Fruit fly (Drosophila melanogaster) whole organism, adult: Measurements from ENCODE around the gene wrm1.

Source experiments
- CG12768 ChIP-seq: fragments of 200-800 bp; sonication (Bioruptor generic); optimal IDR thresholded peaks from 2 replicates; lab custom pipeline; 2017; ENCODE audit warnings: missing biosample characterization, missing genetic modification characterization, mild to moderate bottlenecking, moderate library complexity, missing genetic modification reagents
- CG14711 ChIP-seq: fragments of 200-800 bp; sonication (Bioruptor generic); optimal IDR thresholded peaks from 2 replicates; lab custom pipeline; 2018; ENCODE audit warnings: missing biosample characterization, mild to moderate bottlenecking, missing genetic modification characterization, moderate library complexity
- CG1620 ChIP-seq: fragments of 200-800 bp; sonication (Bioruptor generic); optimal IDR thresholded peaks from 2 replicates; lab custom pipeline; 2016; ENCODE audit warnings: missing biosample characterization, missing genetic modification characterization
- CG33017 ChIP-seq: fragments of 200-800 bp; sonication (Bioruptor generic); optimal IDR thresholded peaks from 2 replicates; lab custom pipeline; 2018; ENCODE audit warnings: missing biosample characterization, mild to moderate bottlenecking, missing genetic modification characterization, moderate library complexity
- CG5204 ChIP-seq: fragments of 200-800 bp; sonication (Bioruptor generic); optimal IDR thresholded peaks from 2 replicates; lab custom pipeline; 2016; ENCODE audit warnings: missing biosample characterization, missing genetic modification characterization
- CG7045 ChIP-seq: fragments of 200-800 bp; sonication (Bioruptor generic); optimal IDR thresholded peaks from 2 replicates; lab custom pipeline; 2017; ENCODE audit warnings: missing biosample characterization, mild to moderate bottlenecking, missing genetic modification characterization
- CG7101 ChIP-seq: fragments of 200-800 bp; sonication (Bioruptor generic); optimal IDR thresholded peaks from 2 replicates; lab custom pipeline; 2018; ENCODE audit warnings: missing biosample characterization, mild to moderate bottlenecking, missing genetic modification characterization, moderate library complexity
- Clk ChIP-seq: fragments of 200-800 bp; sonication (Bioruptor generic); optimal IDR thresholded peaks from 2 replicates; lab custom pipeline; 2017; ENCODE audit warnings: missing biosample characterization, missing genetic modification characterization
- Crg-1 ChIP-seq: fragments of 200-800 bp; sonication (Bioruptor generic); optimal IDR thresholded peaks from 2 replicates; lab custom pipeline; 2016; ENCODE audit warnings: missing biosample characterization, missing genetic modification characterization
- Hr96 ChIP-seq: fragments of 200-800 bp; sonication (Bioruptor generic); optimal IDR thresholded peaks from 2 replicates; lab custom pipeline; 2016; ENCODE audit warnings: missing biosample characterization, missing genetic modification characterization
- Mnt ChIP-seq: fragments of 200-800 bp; sonication (Bioruptor generic); optimal IDR thresholded peaks from 2 replicates; lab custom pipeline; 2016; ENCODE audit warnings: missing biosample characterization, mild to moderate bottlenecking, missing genetic modification characterization
- bab1 ChIP-seq: fragments of 200-800 bp; sonication (Bioruptor generic); optimal IDR thresholded peaks from 3 replicates; lab custom pipeline; 2019; ENCODE audit warnings: missing biosample characterization, mild to moderate bottlenecking, missing genetic modification characterization, moderate library complexity
- cic ChIP-seq: fragments of 200-800 bp; sonication (Bioruptor generic); optimal IDR thresholded peaks from 2 replicates; lab custom pipeline; 2017; ENCODE audit warnings: missing biosample characterization, mild to moderate bottlenecking, missing genetic modification characterization, moderate library complexity
- cnc ChIP-seq, 2 experiments: fragments of >200 bp; optimal IDR thresholded peaks; 2 replicates each; lab custom pipeline; 2017
- kay ChIP-seq: fragments of 200-800 bp; sonication (Bioruptor generic); peaks from one replicate; lab custom pipeline; 2016; ENCODE audit warnings: missing biosample characterization, missing genetic modification characterization, borderline replicate concordance
- ovo ChIP-seq: fragments of 200-800 bp; sonication (Bioruptor generic); optimal IDR thresholded peaks from 2 replicates; lab custom pipeline; 2016; ENCODE audit warnings: missing biosample characterization, missing genetic modification characterization
- pad ChIP-seq: fragments of 200-800 bp; sonication (Bioruptor generic); optimal IDR thresholded peaks from 3 replicates; lab custom pipeline; 2017; ENCODE audit warnings: missing biosample characterization, missing genetic modification characterization, mild to moderate bottlenecking, moderate library complexity, missing genetic modification reagents
- tj ChIP-seq: fragments of 200-800 bp; sonication (Bioruptor generic); optimal IDR thresholded peaks from 3 replicates; lab custom pipeline; 2017; ENCODE audit warnings: missing biosample characterization, mild to moderate bottlenecking, missing genetic modification characterization, moderate library complexity
- toe ChIP-seq: fragments of 200-800 bp; sonication (Bioruptor generic); optimal IDR thresholded peaks from 2 replicates; lab custom pipeline; 2016; ENCODE audit warnings: missing biosample characterization, missing genetic modification characterization

wrm1 gene

DNA sequence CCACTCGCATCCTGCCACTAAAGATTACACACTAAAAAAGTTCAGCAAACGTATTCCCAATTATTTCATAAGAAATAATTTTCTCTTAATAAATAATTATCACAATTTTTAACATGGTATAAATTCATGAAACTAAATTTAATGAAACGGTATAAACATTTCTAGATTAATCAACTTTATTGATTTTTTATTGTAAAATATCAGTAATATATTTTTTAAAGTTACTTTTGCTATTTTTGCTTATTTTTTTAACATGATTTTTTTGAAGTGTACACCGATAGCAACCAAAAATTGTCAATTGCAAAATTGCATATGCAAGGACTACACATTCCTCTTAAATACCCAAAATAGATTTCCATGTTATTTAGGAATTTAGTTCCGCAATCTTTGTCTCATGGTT is 20.9 kb downstream of the wrm1 start:
- no peak for TF ChIP-seq bab1
- no peak for TF ChIP-seq Crg-1 (GFP tag; lab: Kevin White, UChicago)
- TF ChIP-seq CG5204, result no peak
- no peak for TF ChIP-seq cnc (optimal IDR thresholded peaks at IDR 0.05; lab: Kevin White, UChicago)
- no peak for TF ChIP-seq Hr96

- TF ChIP-seq CG1620 (GFP tag; lab: Kevin White, UChicago) (no peak), Clk (no peak), tj (GFP tag; lab: Kevin White, UChicago) (no peak), bab1 (no peak), kay (GFP tag; lab: Kevin White, UChicago) (no peak), Hr96 (no peak), CG7045 (GFP tag; lab: Kevin White, UChicago) (no peak), cic (GFP tag; lab: Kevin White, UChicago) (no peak), CG12768 (GFP tag; lab: Kevin White, UChicago) (no peak), CG5204 (no peak), cnc (optimal IDR thresholded peaks at IDR 0.05; lab: Kevin White, UChicago) (no peak), CG33017 (tag; lab: Kevin White, UChicago) (no peak), toe (GFP tag; lab: Kevin White, UChicago) (no peak), ovo (GFP tag; lab: Kevin White, UChicago) (no peak)
Observed at dm6 chr3L:7313559-7314132, 21.4 kb downstream of the wrm1 start.

DNA sequence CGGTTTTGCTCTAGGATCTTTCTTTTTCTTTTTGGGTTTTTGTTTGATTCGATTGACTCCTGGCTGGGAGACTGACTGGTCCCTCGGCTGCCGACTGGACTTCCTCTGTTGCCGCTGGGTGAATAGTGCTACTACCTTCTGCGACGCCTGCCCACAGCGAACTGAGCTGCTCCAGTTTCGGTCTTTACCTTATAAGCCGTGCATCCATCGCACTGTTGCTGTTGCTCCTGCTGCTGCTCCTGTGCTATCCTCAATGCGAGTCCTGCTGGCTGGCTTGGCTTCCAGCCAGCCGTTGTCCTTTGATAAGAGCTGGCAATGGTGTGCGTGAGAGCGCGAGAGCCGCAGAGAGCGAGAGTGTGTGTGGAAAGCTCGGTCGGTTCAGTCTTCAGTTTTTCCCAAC is 22.3 kb downstream of the wrm1 start, which contains the start of gene unc-13-4A:
unc-13-4A (minus strand) TSS at position 143 of the 400 bp plus-strand sequence.
- TF ChIP-seq CG12768 (GFP tag; lab: Kevin White, UChicago) (no peak), Crg-1 (GFP tag; lab: Kevin White, UChicago) (no peak), CG14711 (tag; lab: Kevin White, UChicago) (no peak), bab1 (no peak), Hr96 (no peak), cnc (optimal IDR thresholded peaks at IDR 0.05; lab: Kevin White, UChicago) (no peak), CG1620 (GFP tag; lab: Kevin White, UChicago) (no peak), CG33017 (tag; lab: Kevin White, UChicago) (no peak), Mnt (no peak), CG7101 (tag; lab: Kevin White, UChicago) (no peak), ovo (GFP tag; lab: Kevin White, UChicago) (no peak), cic (GFP tag; lab: Kevin White, UChicago) (no peak), Clk (no peak)

- no peak for TF ChIP-seq toe (GFP tag; lab: Kevin White, UChicago)
- no peak for TF ChIP-seq Hr96
- no peak for TF ChIP-seq CG33017 (tag; lab: Kevin White, UChicago)
- no peak for TF ChIP-seq CG5204
- no peak for TF ChIP-seq CG14711 (tag; lab: Kevin White, UChicago)
- TF ChIP-seq cic (GFP tag; lab: Kevin White, UChicago), result no peak
- no peak for TF ChIP-seq CG12768 (GFP tag; lab: Kevin White, UChicago)
- no peak for TF ChIP-seq Mnt
- TF ChIP-seq pad (GFP tag; lab: Kevin White, UChicago), result no peak
- no peak for TF ChIP-seq bab1
- TF ChIP-seq Clk, result no peak
- no peak for TF ChIP-seq cnc (optimal IDR thresholded peaks at IDR 0.05; lab: Kevin White, UChicago)
- TF ChIP-seq tj (GFP tag; lab: Kevin White, UChicago), result no peak
- TF ChIP-seq ovo (GFP tag; lab: Kevin White, UChicago), result no peak
Observed at dm6 chr3L:7300660-7301059, 34.4 kb downstream of the wrm1 start.
